Fruit fly (Drosophila melanogaster) whole organism, embryonic: ENCODE measurements around the gene SrpRalpha.
A peak's percentile ranks its signal among the peaks of the same experiment; 100 is the strongest.

Experiments
- Abd-B ChIP-seq: fragments of 200-800 bp; sonication (Bioruptor generic); optimal IDR thresholded peaks from 2 replicates; lab custom pipeline; 2018; ENCODE audit warnings: missing biosample characterization, mild to moderate bottlenecking, missing genetic modification characterization, moderate library complexity
- Ada2b ChIP-seq: fragments of 200-800 bp; sonication (Bioruptor generic); IDR thresholded peaks from 2 replicates; pipeline ENCODE4 v1.3.6; 2022; ENCODE audit warnings: missing biosample characterization, missing genetic modification characterization
- Antp ChIP-seq: fragments of 200-800 bp; sonication (Bioruptor generic); optimal IDR thresholded peaks from 3 replicates; lab custom pipeline; 2016; ENCODE audit warnings: missing biosample characterization, missing genetic modification characterization
- B-H1 ChIP-seq: fragments of 200-800 bp; sonication (Bioruptor generic); IDR thresholded peaks from 3 replicates; pipeline ENCODE4 v1.3.6; 2022; ENCODE audit warnings: missing biosample characterization, missing genetic modification characterization
- Blimp-1 ChIP-seq: fragments of 200-800 bp; sonication (Bioruptor generic); optimal IDR thresholded peaks from 3 replicates; lab custom pipeline; 2018; ENCODE audit warnings: missing biosample characterization, missing genetic modification characterization, mild to moderate bottlenecking, moderate library complexity, missing genetic modification reagents
- CG10274 ChIP-seq: fragments of 200-800 bp; sonication (Bioruptor generic); optimal IDR thresholded peaks from 3 replicates; lab custom pipeline; 2017; ENCODE audit warnings: missing biosample characterization, mild to moderate bottlenecking, missing genetic modification characterization
- CG10431 ChIP-seq: fragments of 200-800 bp; sonication (Bioruptor generic); optimal IDR thresholded peaks from 3 replicates; lab custom pipeline; 2018; ENCODE audit warnings: missing biosample characterization, mild to moderate bottlenecking, missing genetic modification characterization
- CG14710 ChIP-seq: fragments of 200-800 bp; sonication (Bioruptor generic); optimal IDR thresholded peaks from 3 replicates; lab custom pipeline; 2019; ENCODE audit warnings: missing biosample characterization, mild to moderate bottlenecking, missing genetic modification characterization, moderate library complexity
- CG14860 ChIP-seq: fragments of 200-800 bp; sonication (Bioruptor generic); IDR thresholded peaks from 3 replicates; pipeline ENCODE4 v1.3.6; 2022; ENCODE audit warnings: missing biosample characterization, missing genetic modification characterization; ENCODE audit not compliant: partially characterized antibody
- CG15269 ChIP-seq: fragments of 200-800 bp; sonication (Bioruptor generic); optimal IDR thresholded peaks from 2 replicates; lab custom pipeline; 2018; ENCODE audit warnings: missing biosample characterization, mild to moderate bottlenecking, missing genetic modification characterization, moderate library complexity
- CG1529 ChIP-seq: fragments of 200-800 bp; sonication (Bioruptor generic); optimal IDR thresholded peaks from 3 replicates; lab custom pipeline; 2018; ENCODE audit warnings: missing biosample characterization, missing genetic modification characterization
- CG17385 ChIP-seq: fragments of 200-800 bp; sonication (Bioruptor generic); optimal IDR thresholded peaks from 3 replicates; lab custom pipeline; 2018; ENCODE audit warnings: missing biosample characterization, mild to moderate bottlenecking, missing genetic modification characterization
- CG4820 ChIP-seq: fragments of 200-800 bp; sonication (Bioruptor generic); optimal IDR thresholded peaks from 3 replicates; lab custom pipeline; 2016; ENCODE audit warnings: missing biosample characterization, missing genetic modification characterization
- CG6689 ChIP-seq: fragments of 200-800 bp; sonication (Bioruptor generic); IDR thresholded peaks from 2 replicates; pipeline ENCODE4 v1.3.6; 2022; ENCODE audit warnings: missing biosample characterization, missing genetic modification characterization
- CG6813 ChIP-seq: fragments of 200-800 bp; sonication (Bioruptor generic); optimal IDR thresholded peaks from 2 replicates; lab custom pipeline; 2017; ENCODE audit warnings: missing biosample characterization, missing genetic modification characterization, mild to moderate bottlenecking, moderate library complexity, missing genetic modification reagents
- CG7372 ChIP-seq: fragments of 200-800 bp; sonication (Bioruptor generic); IDR thresholded peaks from 2 replicates; pipeline ENCODE4 v1.3.6; 2022; ENCODE audit warnings: missing biosample characterization, missing genetic modification characterization
- CG7839 ChIP-seq: fragments of 200-800 bp; sonication (Bioruptor generic); optimal IDR thresholded peaks from 3 replicates; lab custom pipeline; 2018; ENCODE audit warnings: missing biosample characterization, mild to moderate bottlenecking, missing genetic modification characterization, moderate library complexity
- Chrac-16 ChIP-seq: fragments of 200-800 bp; sonication (Bioruptor generic); optimal IDR thresholded peaks from 3 replicates; lab custom pipeline; 2016; ENCODE audit warnings: missing biosample characterization, missing genetic modification characterization
- D19B ChIP-seq: fragments of 200-800 bp; sonication (Bioruptor generic); optimal IDR thresholded peaks from 2 replicates; lab custom pipeline; 2017; ENCODE audit warnings: missing biosample characterization, mild to moderate bottlenecking, missing genetic modification characterization
- Drgx ChIP-seq: fragments of 200-800 bp; sonication (Bioruptor generic); IDR thresholded peaks from 2 replicates; pipeline ENCODE4 v1.3.6; 2022; ENCODE audit warnings: missing biosample characterization, missing genetic modification characterization
- Gug ChIP-seq: fragments of 200-800 bp; sonication (Bioruptor generic); IDR thresholded peaks from 4 replicates; pipeline ENCODE4 v1.3.6; 2022; ENCODE audit warnings: missing biosample characterization, missing genetic modification characterization
- H15 ChIP-seq: fragments of 200-800 bp; sonication (Bioruptor generic); IDR thresholded peaks from 3 replicates; pipeline ENCODE4 v1.3.6; 2022; ENCODE audit warnings: missing biosample characterization, missing genetic modification characterization
- HLH3B ChIP-seq: fragments of 200-800 bp; sonication (Bioruptor generic); IDR thresholded peaks from 2 replicates; pipeline ENCODE4 v1.3.6; 2022; ENCODE audit warnings: missing biosample characterization, missing genetic modification characterization
- Hr39 ChIP-seq: fragments of >200 bp; optimal IDR thresholded peaks from 2 replicates; lab custom pipeline; 2017
- Hsf ChIP-seq: fragments of 200-800 bp; sonication (Bioruptor generic); optimal IDR thresholded peaks from 3 replicates; lab custom pipeline; 2016; ENCODE audit warnings: missing biosample characterization, missing genetic modification characterization
- Ptx1 ChIP-seq: fragments of 200-800 bp; sonication (Bioruptor generic); IDR thresholded peaks from 2 replicates; pipeline ENCODE4 v1.3.6; 2022; ENCODE audit warnings: missing biosample characterization, missing genetic modification characterization
- ab ChIP-seq: fragments of 200-800 bp; sonication (Bioruptor generic); optimal IDR thresholded peaks from 2 replicates; lab custom pipeline; 2016; ENCODE audit warnings: missing biosample characterization, missing genetic modification characterization
- az2 ChIP-seq: fragments of 200-800 bp; sonication (Bioruptor generic); optimal IDR thresholded peaks from 3 replicates; lab custom pipeline; 2016; ENCODE audit warnings: missing biosample characterization, missing genetic modification characterization
- bowl ChIP-seq: fragments of 200-800 bp; sonication (Bioruptor generic); IDR thresholded peaks from 2 replicates; pipeline ENCODE4 v1.3.6; 2022; ENCODE audit warnings: missing biosample characterization, missing genetic modification characterization
- chif ChIP-seq, 2 experiments: fragments of 200-800 bp; sonication (Bioruptor generic); optimal IDR thresholded peaks; 3 replicates each; lab custom pipeline; 2016; ENCODE audit warnings: missing biosample characterization in 2 of 2, missing genetic modification characterization in 2 of 2
- chinmo ChIP-seq: fragments of 200-800 bp; sonication (Bioruptor generic); IDR thresholded peaks from 4 replicates; pipeline ENCODE4 v1.3.6; 2022; ENCODE audit warnings: missing biosample characterization, missing genetic modification characterization; ENCODE audit not compliant: partially characterized antibody
- danr ChIP-seq: fragments of 200-800 bp; sonication (Bioruptor generic); IDR thresholded peaks from 2 replicates; pipeline ENCODE4 v1.3.6; 2022; ENCODE audit warnings: missing biosample characterization, missing genetic modification characterization
- dpn ChIP-seq, 2 experiments: fragments of 200-800 bp; sonication (Bioruptor generic); optimal IDR thresholded peaks; 3 replicates each; lab custom pipeline; 2016; ENCODE audit warnings: missing biosample characterization in 2 of 2, missing genetic modification characterization in 2 of 2
- dysf ChIP-seq: fragments of 200-800 bp; sonication (Bioruptor generic); IDR thresholded peaks from 3 replicates; pipeline ENCODE4 v1.3.6; 2022; ENCODE audit warnings: missing biosample characterization, missing genetic modification characterization
- esg ChIP-seq: fragments of 200-800 bp; sonication (Bioruptor generic); conservative IDR thresholded peaks from 2 replicates; pipeline ENCODE4 v1.3.6; 2022; ENCODE audit warnings: missing biosample characterization, missing genetic modification characterization
- gem ChIP-seq: fragments of 200-800 bp; sonication (Bioruptor generic); optimal IDR thresholded peaks from 2 replicates; lab custom pipeline; 2019; ENCODE audit warnings: missing biosample characterization, mild to moderate bottlenecking, missing genetic modification characterization, moderate library complexity
- gfzf ChIP-seq: fragments of 200-800 bp; sonication (Bioruptor generic); optimal IDR thresholded peaks from 2 replicates; lab custom pipeline; 2016; ENCODE audit warnings: missing biosample characterization, mild to moderate bottlenecking, missing genetic modification characterization, moderate library complexity
- grau ChIP-seq: fragments of 200-800 bp; optimal IDR thresholded peaks from 3 replicates; lab custom pipeline; 2019; ENCODE audit warnings: missing biosample characterization, mild to moderate bottlenecking, missing genetic modification characterization, moderate library complexity
- hb ChIP-seq: fragments of 200-800 bp; sonication (Bioruptor generic); IDR thresholded peaks from 3 replicates; pipeline ENCODE4 v1.3.6; 2022; ENCODE audit warnings: missing biosample characterization, missing genetic modification characterization; ENCODE audit not compliant: partially characterized antibody
- jumu ChIP-seq: fragments of 200-800 bp; sonication (Bioruptor generic); optimal IDR thresholded peaks from 3 replicates; lab custom pipeline; 2016; ENCODE audit warnings: missing biosample characterization, missing genetic modification characterization
- lmd ChIP-seq: fragments of 200-800 bp; sonication (Bioruptor generic); IDR thresholded peaks from 2 replicates; pipeline ENCODE4 v1.3.6; 2022; ENCODE audit warnings: missing biosample characterization, missing genetic modification characterization
- pb ChIP-seq: fragments of 200-800 bp; sonication (Bioruptor generic); optimal IDR thresholded peaks from 3 replicates; lab custom pipeline; 2016; ENCODE audit warnings: missing biosample characterization, missing genetic modification characterization
- peb ChIP-seq: fragments of 200-800 bp; sonication (Bioruptor generic); IDR thresholded peaks from 2 replicates; pipeline ENCODE4 v1.3.6; 2022; ENCODE audit warnings: missing biosample characterization, missing genetic modification characterization
- pnt ChIP-seq: fragments of 200-800 bp; sonication (Bioruptor generic); optimal IDR thresholded peaks from 3 replicates; lab custom pipeline; 2016; ENCODE audit warnings: missing biosample characterization, missing genetic modification characterization
- sc ChIP-seq, 3 experiments: fragments of >200 bp in 2 of 3; fragments of 200-800 bp in 1 of 3; sonication (Bioruptor generic) in 1 of 3; optimal IDR thresholded peaks; 2 replicates in 2 of 3; 3 replicates in 1 of 3; lab custom pipeline; 2017; ENCODE audit warnings: mild to moderate bottlenecking in 1 of 3, missing biosample characterization in 1 of 3, missing genetic modification characterization in 1 of 3, missing genetic modification reagents in 1 of 3
- sna ChIP-seq: fragments of 200-800 bp; sonication (Bioruptor generic); IDR thresholded peaks from 2 replicates; pipeline ENCODE4 v1.3.6; 2022; ENCODE audit warnings: missing biosample characterization, missing genetic modification characterization; ENCODE audit not compliant: partially characterized antibody
- sob ChIP-seq: fragments of 200-800 bp; sonication (Bioruptor generic); IDR thresholded peaks from 2 replicates; pipeline ENCODE4 v1.3.6; 2022; ENCODE audit warnings: missing biosample characterization, missing genetic modification characterization
- ssp ChIP-seq: fragments of 200-800 bp; sonication (Bioruptor generic); IDR thresholded peaks from 2 replicates; pipeline ENCODE4 v1.3.6; 2022; ENCODE audit warnings: missing biosample characterization, missing genetic modification characterization
- tio ChIP-seq: fragments of 200-800 bp; sonication (Bioruptor generic); optimal IDR thresholded peaks from 2 replicates; lab custom pipeline; 2017; ENCODE audit warnings: missing biosample characterization, missing genetic modification characterization, inconsistent platforms
- ttk ChIP-seq: fragments of 200-800 bp; sonication (Bioruptor generic); IDR thresholded peaks from 2 replicates; pipeline ENCODE4 v2.1.2; 2022; ENCODE audit warnings: missing biosample characterization, missing genetic modification characterization

Gene SrpRalpha

dm6 chrX:11081242-11081641 lies 47.6 kb downstream of the SrpRalpha start (continued):
- peak; percentile 39 for TF ChIP-seq Abd-B (GFP tag; lab: Kevin White, UChicago)
- TF ChIP-seq hb, result no peak
- 0 out of 2 replicates have a peak, but pooled peaks have one; percentile 31 for TF ChIP-seq esg (GFP tag; lab: Robert Waterston, UW)
- peak; percentile 58 for TF ChIP-seq CG6689 (GFP tag; lab: Robert Waterston, UW)
- peak; percentile 57; the same call in 1 of the 2 replicates for TF ChIP-seq ttk
- peak; percentile 26 for TF ChIP-seq Hsf (GFP tag; lab: Kevin White, UChicago)
- TF ChIP-seq sc (optimal IDR thresholded peaks at IDR 0.05; lab: Kevin White, UChicago), result no peak
- TF ChIP-seq sc (GFP tag; optimal IDR thresholded peaks at IDR 0.05; lab: Kevin White, UChicago), result no peak
- peak in 1 of 2 experiments; percentile 15 for TF ChIP-seq chif (GFP tag; optimal IDR thresholded peaks at IDR 0.05; lab: Kevin White, UChicago)
- no peak for TF ChIP-seq CG14860
- TF ChIP-seq CG10431 (GFP tag; lab: Kevin White, UChicago), result no peak
- TF ChIP-seq dpn (GFP tag; optimal IDR thresholded peaks at IDR 0.05; lab: Kevin White, UChicago), result peak in 1 of 2 experiments; percentile 57
- peak; percentile 75 for TF ChIP-seq gem (tag; lab: Kevin White, UChicago)
- TF ChIP-seq Ptx1 (GFP tag; lab: Robert Waterston, UW), result peak; percentile 58
- no peak for TF ChIP-seq pb (GFP tag; lab: Kevin White, UChicago)
- peak; percentile 47 for TF ChIP-seq Blimp-1 (GFP tag; lab: Kevin White, UChicago)
- TF ChIP-seq CG17385, result peak; percentile 57
- TF ChIP-seq grau (tag; lab: Kevin White, UChicago), result peak; percentile 63
- TF ChIP-seq dysf (GFP tag; lab: Robert Waterston, UW), result peak; percentile 70
- TF ChIP-seq Antp (GFP tag; lab: Kevin White, UChicago), result no peak
- peak; percentile 28; the same call in 1 of the 2 replicates for TF ChIP-seq HLH3B
- TF ChIP-seq CG7839, result peak; percentile 62
- TF ChIP-seq peb (GFP tag; lab: Robert Waterston, UW), result 0 out of 2 replicates have a peak, but pooled peaks have one; percentile 8
- TF ChIP-seq sna (GFP tag; lab: Robert Waterston, UW), result no peak
- no peak for TF ChIP-seq bowl
- TF ChIP-seq Chrac-16 (GFP tag; lab: Kevin White, UChicago), result peak; percentile 19
- TF ChIP-seq ab (GFP tag; lab: Kevin White, UChicago), result no peak
- TF ChIP-seq Ada2b (GFP tag; lab: Robert Waterston, UW), result no peak
- peak; percentile 38 for TF ChIP-seq CG4820
- TF ChIP-seq CG14710 (tag; lab: Kevin White, UChicago), result peak; percentile 20
- TF ChIP-seq Drgx, result peak; percentile 58
- no peak for TF ChIP-seq jumu (GFP tag; lab: Kevin White, UChicago)
- no peak for TF ChIP-seq chinmo (GFP tag; lab: Robert Waterston, UW)
- TF ChIP-seq Gug, result 0 out of 4 replicates have a peak, but pooled peaks have one; percentile 10
- TF ChIP-seq CG6813 (GFP tag; lab: Kevin White, UChicago), result peak; percentile 50
- TF ChIP-seq danr, result peak; percentile 36; the same call in 1 of the 2 replicates
- peak; percentile 7 for TF ChIP-seq az2
- TF ChIP-seq gfzf, result no peak
- TF ChIP-seq Hr39 (lab: Kevin White, UChicago), result no peak
- TF ChIP-seq ssp, result 0 out of 2 replicates have a peak, but pooled peaks have one; percentile 17
- peak; percentile 71 for TF ChIP-seq CG15269 (tag; lab: Kevin White, UChicago)
- peak; percentile 4 for TF ChIP-seq CG1529 (GFP tag; lab: Kevin White, UChicago)
- TF ChIP-seq D19B (GFP tag; lab: Kevin White, UChicago), result peak; percentile 5
- peak; percentile 43; the same call in 1 of the 2 replicates for TF ChIP-seq CG7372 (GFP tag; lab: Robert Waterston, UW)
- TF ChIP-seq lmd, result peak; percentile 55; the same call in 1 of the 2 replicates
- peak; percentile 58 for TF ChIP-seq tio
- TF ChIP-seq B-H1, result no peak
- TF ChIP-seq pnt (GFP tag; lab: Kevin White, UChicago), result no peak
- peak; percentile 55; the same call in 1 of the 2 replicates for TF ChIP-seq sob (GFP tag; lab: Robert Waterston, UW)
- TF ChIP-seq H15, result 0 out of 3 replicates have a peak, but pooled peaks have one; percentile 22
- no peak for TF ChIP-seq CG10274 (GFP tag; lab: Kevin White, UChicago)
